Fruit fly (Drosophila melanogaster): ENCODE results near the gene CG7560.

The CG7560 gene

DNA sequence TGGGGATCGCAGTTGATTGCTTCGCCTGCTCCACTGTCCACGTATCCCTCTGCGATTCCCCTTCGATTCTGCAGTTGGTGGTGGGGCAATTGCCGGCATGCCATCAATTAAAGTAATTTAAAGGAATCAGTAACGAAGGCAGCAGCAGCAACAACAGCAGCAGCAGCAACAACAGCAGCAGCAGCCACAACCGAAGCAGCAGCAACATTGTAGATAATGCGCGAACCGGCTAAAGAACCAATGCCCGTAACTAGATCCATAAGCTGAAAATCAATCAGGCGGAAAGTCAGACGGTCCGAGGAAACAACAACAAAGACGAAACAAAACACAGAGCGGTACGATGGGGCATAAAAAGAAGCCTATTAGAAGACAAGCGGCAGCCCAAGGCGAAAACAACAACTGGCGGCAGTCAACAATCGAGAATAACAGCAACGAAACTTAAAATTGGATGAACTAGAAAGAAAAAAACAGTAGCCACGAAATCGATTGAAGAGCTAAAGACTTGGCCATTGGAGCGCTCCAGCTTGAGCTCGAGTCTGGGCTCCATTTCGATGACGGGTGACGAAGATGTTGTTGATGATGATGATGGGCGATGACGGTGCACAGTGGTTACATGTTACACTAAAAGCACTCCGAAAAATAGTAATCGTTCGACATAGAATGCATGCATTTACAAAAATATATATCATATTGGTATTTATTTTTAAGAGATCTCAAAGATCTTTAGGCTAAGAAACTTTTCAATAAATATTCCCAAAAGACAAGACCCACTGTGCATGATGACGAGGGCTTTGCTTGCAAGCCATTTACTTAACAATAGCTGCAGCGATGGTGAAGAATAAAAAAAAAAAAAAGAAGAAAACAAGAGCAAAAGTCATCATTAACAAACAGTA is 19.4 kb upstream of the CG7560 start (continued):
- TF ChIP-seq Stat92E (GFP tag; optimal IDR thresholded peaks at IDR 0.05) (peak in 1 of 3 experiments; percentile 93), NC2α (GFP tag; optimal IDR thresholded peaks at IDR 0.05) (peak; percentile 93), CG11696 (GFP tag; IDR thresholded peaks at IDR 0.05) (peak; percentile 89), CG8924 (tag; optimal IDR thresholded peaks at IDR 0.05) (peak; percentile 95), CG6683 (GFP tag; optimal IDR thresholded peaks at IDR 0.05) (peak; percentile 77), Mrtf (GFP tag; IDR thresholded peaks at IDR 0.05) (peak; percentile 94), CG3726 (GFP tag; IDR thresholded peaks at IDR 0.05) (peak; percentile 94), gsb-n (tag; optimal IDR thresholded peaks at IDR 0.05) (peak; percentile 96), CHES-1-like (GFP tag; optimal IDR thresholded peaks at IDR 0.05) (peak; percentile 89), Awh (GFP tag; IDR thresholded peaks at IDR 0.05) (peak; percentile 97), CG10959 (GFP tag; IDR thresholded peaks at IDR 0.05) (peak; percentile 96), sim (GFP tag; IDR thresholded peaks at IDR 0.05) (peak; percentile 95), Bgb (GFP tag; IDR thresholded peaks at IDR 0.05; ENCODE audit: partially characterized antibody) (peak; percentile 54), D19B (GFP tag; optimal IDR thresholded peaks at IDR 0.05) (peak; percentile 56), cato (GFP tag; optimal IDR thresholded peaks at IDR 0.05; ENCODE audit: borderline replicate concordance) (peak; percentile 93), eve (GFP tag; optimal IDR thresholded peaks at IDR 0.05) (peak in 1 of 2 experiments; percentile 99), knrl (GFP tag; IDR thresholded peaks at IDR 0.05; ENCODE audit: partially characterized antibody) (peak; percentile 47; the same call in 2 of the 3 replicates), caup (GFP tag; optimal IDR thresholded peaks at IDR 0.05; ENCODE audit: severe bottlenecking) (peak; percentile 76), crc (GFP tag; optimal IDR thresholded peaks at IDR 0.05) (peak; percentile 87), Dip3 (GFP tag; optimal IDR thresholded peaks at IDR 0.05) (peak; percentile 84), Ets97D (GFP tag; optimal IDR thresholded peaks at IDR 0.05) (peak; percentile 69), CG32772 (GFP tag; IDR thresholded peaks at IDR 0.05) (peak; percentile 95), CG33557 (GFP tag; optimal IDR thresholded peaks at IDR 0.05) (peak; percentile 97), CG11695 (GFP tag; IDR thresholded peaks at IDR 0.05) (peak; percentile 96), CG6254 (GFP tag; optimal IDR thresholded peaks at IDR 0.05) (peak; percentile 88), CG10321 (GFP tag; IDR thresholded peaks at IDR 0.05) (peak; percentile 75), CG2202 (tag; optimal IDR thresholded peaks at IDR 0.05) (peak; percentile 96), tll (GFP tag; optimal IDR thresholded peaks at IDR 0.05) (no peak), Atf3 (GFP tag; optimal IDR thresholded peaks at IDR 0.05) (peak; percentile 93), twi (tag; optimal IDR thresholded peaks at IDR 0.05) (peak; percentile 91), CG15073 (GFP tag; optimal IDR thresholded peaks at IDR 0.05) (peak; percentile 84), sd (tag; optimal IDR thresholded peaks at IDR 0.05) (peak; percentile 72), CG4854 (GFP tag; optimal IDR thresholded peaks at IDR 0.05) (peak; percentile 72), tx (GFP tag; optimal IDR thresholded peaks at IDR 0.05) (peak; percentile 87), CG8359 (GFP tag; optimal IDR thresholded peaks at IDR 0.05; ENCODE audit: borderline replicate concordance) (peak; percentile 89), br (optimal IDR thresholded peaks at IDR 0.05) (no peak), CG15479 (GFP tag; optimal IDR thresholded peaks at IDR 0.05) (no peak), CG33213 (GFP tag; optimal IDR thresholded peaks at IDR 0.05) (peak; percentile 77), seq (GFP tag; IDR thresholded peaks at IDR 0.05) (peak; percentile 95), Mes4 (GFP tag; optimal IDR thresholded peaks at IDR 0.05) (peak; percentile 96), Hr78 (GFP tag; optimal IDR thresholded peaks at IDR 0.05) (peak in 1 of 2 experiments; percentile 76), yki (optimal IDR thresholded peaks at IDR 0.05) (no peak), run (tag; optimal IDR thresholded peaks at IDR 0.05) (peak; percentile 84), grau (tag; optimal IDR thresholded peaks at IDR 0.05) (peak; percentile 94), CG34224 (GFP tag; IDR thresholded peaks at IDR 0.05; ENCODE audit: partially characterized antibody) (no peak), Side (GFP tag; optimal IDR thresholded peaks at IDR 0.05) (peak; percentile 93), CG11398 (GFP tag; optimal IDR thresholded peaks at IDR 0.05) (peak; percentile 92), CG7556 (GFP tag; optimal IDR thresholded peaks at IDR 0.05) (peak; percentile 94)
